Fruit fly (Drosophila melanogaster): Measurements from ENCODE around the gene Kcmf1.

- no peak for TF ChIP-seq ovo (GFP tag; optimal IDR thresholded peaks at IDR 0.05)
- TF ChIP-seq CG11617 (GFP tag; optimal IDR thresholded peaks at IDR 0.05): peak; percentile 10
- TF ChIP-seq Clk (GFP tag; optimal IDR thresholded peaks at IDR 0.05): no peak
- no peak for TF ChIP-seq CG1620 (GFP tag; optimal IDR thresholded peaks at IDR 0.05)
Observed at dm6 chr3R:9008202-9008601, 6.5 kb downstream of the Kcmf1 start, which contains the start of gene CG11983.
